Worm (Caenorhabditis elegans) whole organism, L2 larva: ENCODE measurements around the gene Y70G10A.3.

Source experiments
- R02D3.7 ChIP-seq: fragments of 150-350 bp; optimal IDR thresholded peaks from 2 replicates; lab custom pipeline; 2014; ENCODE audit warnings: missing biosample characterization, missing genetic modification characterization
- aly-2 ChIP-seq: fragments of 150-350 bp; optimal IDR thresholded peaks from 2 replicates; lab custom pipeline; 2014; ENCODE audit warnings: missing biosample characterization, missing genetic modification characterization
- lin-39 ChIP-seq: fragments of 150-350 bp; optimal IDR thresholded peaks from 2 replicates; lab custom pipeline; 2014; ENCODE audit warnings: missing biosample characterization, missing genetic modification reagents, missing genetic modification characterization
- snpc-4 ChIP-seq: fragments of 150-350 bp; optimal IDR thresholded peaks from 2 replicates; lab custom pipeline; 2014; ENCODE audit warnings: missing biosample characterization, missing genetic modification characterization

- TF ChIP-seq snpc-4 (tag; lab: Kevin White, UChicago) (no peak), R02D3.7 (tag; lab: Kevin White, UChicago) (peak; percentile 48), aly-2 (tag; lab: Kevin White, UChicago) (no peak), lin-39 (tag; lab: Kevin White, UChicago) (no peak)
These were observed 31.9 kb downstream of the Y70G10A.3 start, which contains the start of gene cnk-1 for ce11 chrIII:10270778-10271307.
